Fruit fly (Drosophila melanogaster) whole organism: Measurements from ENCODE around the gene CG3473.

Source experiments
- CG8478 ChIP-seq: fragments of >200 bp; optimal IDR thresholded peaks from 2 replicates; lab custom pipeline; 2018; ENCODE audit warnings: inconsistent platforms
- Dll ChIP-seq: fragments of >200 bp; optimal IDR thresholded peaks from 2 replicates; lab custom pipeline; 2017
- EcR ChIP-seq, 2 experiments: fragments of >200 bp; optimal IDR thresholded peaks; 2 replicates each; lab custom pipeline; 2017; ENCODE audit warnings: missing biosample characterization in 2 of 2, missing genetic modification characterization in 2 of 2, missing genetic modification reagents in 2 of 2
- pan ChIP-seq: fragments of >200 bp; optimal IDR thresholded peaks from 2 replicates; lab custom pipeline; 2017
- psq ChIP-seq: fragments of >200 bp; optimal IDR thresholded peaks from 2 replicates; lab custom pipeline; 2017
- usp ChIP-seq: fragments of >200 bp; optimal IDR thresholded peaks from 2 replicates; lab custom pipeline; 2017; ENCODE audit warnings: missing biosample characterization, missing genetic modification characterization, mixed read lengths

The CG3473 gene

DNA sequence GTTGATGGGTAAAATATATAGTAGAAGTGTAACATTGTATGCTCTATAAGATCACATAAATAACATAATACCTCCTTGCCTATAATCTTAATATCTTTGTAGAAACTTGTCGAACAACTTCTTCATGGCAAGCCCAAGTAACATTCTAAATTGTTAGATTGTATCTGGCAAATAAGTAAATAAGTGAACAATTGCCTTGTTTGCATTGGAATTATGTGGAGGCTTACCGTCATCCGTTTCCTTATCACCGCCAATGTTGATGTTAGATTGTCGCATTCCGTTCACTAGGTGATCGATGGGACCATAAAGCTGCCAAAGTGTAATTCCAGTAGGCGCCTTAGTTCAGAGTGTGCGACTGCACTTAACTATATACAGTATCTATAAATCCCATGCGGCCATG, 6.7 kb downstream of the CG3473 start:
- TF ChIP-seq pan (lab: Kevin White, UChicago): no peak
- TF ChIP-seq Dll (lab: Kevin White, UChicago): no peak
- no peak for TF ChIP-seq EcR (GFP tag; optimal IDR thresholded peaks at IDR 0.05; lab: Kevin White, UChicago)
- no peak for TF ChIP-seq psq (lab: Kevin White, UChicago)
- TF ChIP-seq CG8478 (lab: Kevin White, UChicago): no peak
- TF ChIP-seq usp: no peak

DNA sequence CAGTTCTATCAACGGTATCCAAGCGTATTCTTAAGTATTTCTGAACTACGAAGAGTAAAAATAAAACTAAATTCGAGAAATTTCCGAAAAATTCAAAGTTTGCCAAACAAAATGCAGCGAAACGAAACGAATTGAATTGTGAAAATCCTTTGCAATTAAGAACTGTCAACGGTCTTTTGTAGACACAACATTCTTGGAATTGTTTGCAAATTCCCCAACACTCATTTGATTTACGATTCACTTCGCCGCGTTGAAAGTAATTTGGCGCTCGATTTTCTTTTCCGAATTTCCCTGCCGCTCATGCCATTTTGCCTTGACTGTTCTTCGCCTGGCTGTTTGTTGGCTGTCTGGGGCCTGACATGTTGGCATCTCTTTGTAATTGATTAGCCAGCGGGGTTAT, 7.3 kb downstream of the CG3473 start:
- no peak for TF ChIP-seq psq (lab: Kevin White, UChicago)
- no peak for TF ChIP-seq CG8478 (lab: Kevin White, UChicago)
- TF ChIP-seq usp: no peak
- no peak for TF ChIP-seq pan (lab: Kevin White, UChicago)
- TF ChIP-seq Dll (lab: Kevin White, UChicago): no peak
- TF ChIP-seq EcR (GFP tag; optimal IDR thresholded peaks at IDR 0.05; lab: Kevin White, UChicago): no peak

DNA sequence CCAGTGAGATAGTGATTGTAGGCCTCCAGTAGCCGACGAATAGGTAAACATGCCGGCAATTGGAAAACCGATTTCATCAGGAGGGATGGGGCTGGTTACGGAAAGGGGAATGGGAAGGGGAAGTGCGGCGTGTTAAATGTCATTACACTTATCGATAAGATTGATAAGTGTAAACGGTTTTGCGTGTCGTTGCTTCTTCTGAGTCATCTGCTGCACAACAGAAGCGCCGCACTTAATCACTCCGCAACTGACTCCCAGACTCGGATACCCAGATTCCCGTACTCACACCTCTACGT, 9.0 kb downstream of the CG3473 start:
- no peak for TF ChIP-seq EcR (GFP tag; optimal IDR thresholded peaks at IDR 0.05; lab: Kevin White, UChicago)
- TF ChIP-seq CG8478 (lab: Kevin White, UChicago): no peak
- TF ChIP-seq pan (lab: Kevin White, UChicago): no peak
- no peak for TF ChIP-seq Dll (lab: Kevin White, UChicago)
- no peak for TF ChIP-seq usp
- TF ChIP-seq psq (lab: Kevin White, UChicago): no peak

DNA sequence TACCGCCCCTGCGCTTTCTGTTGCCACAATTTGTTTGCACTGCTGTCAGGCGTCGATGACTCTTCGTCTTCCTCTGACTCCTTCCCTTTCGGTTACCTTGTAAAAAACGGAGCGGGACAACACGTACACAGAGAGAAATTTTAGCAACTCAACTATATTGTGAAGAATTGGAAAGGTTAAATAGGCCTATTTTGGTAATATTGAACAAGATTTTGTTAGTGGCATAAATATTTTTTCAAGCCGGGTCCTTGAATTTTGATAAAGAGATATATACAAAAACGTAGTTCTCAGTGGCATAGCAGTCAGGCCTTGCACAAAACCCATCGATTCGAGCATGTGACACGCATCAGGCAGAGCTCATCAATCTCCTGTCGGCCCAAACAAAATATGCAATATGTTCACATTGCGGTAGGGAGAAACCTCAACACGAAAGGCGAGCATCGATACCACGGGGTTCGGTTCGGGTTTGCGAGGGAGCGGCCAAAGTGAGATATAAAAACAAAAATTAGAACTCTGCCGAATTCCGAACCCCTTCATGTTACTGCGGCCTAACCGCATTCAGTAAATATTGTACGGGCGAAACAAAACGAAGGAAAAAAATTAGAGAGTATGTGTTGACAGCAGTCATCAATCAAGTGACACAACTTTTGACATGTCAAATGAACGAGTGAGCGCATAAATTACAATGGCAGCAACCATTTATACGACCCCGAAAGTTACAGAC, 9.5 kb downstream of the CG3473 start:
- TF ChIP-seq pan (lab: Kevin White, UChicago): no peak
- no peak for TF ChIP-seq CG8478 (lab: Kevin White, UChicago)
- TF ChIP-seq usp: no peak
- no peak for TF ChIP-seq EcR (GFP tag; optimal IDR thresholded peaks at IDR 0.05; lab: Kevin White, UChicago)
- no peak for TF ChIP-seq Dll (lab: Kevin White, UChicago)
- TF ChIP-seq psq (lab: Kevin White, UChicago): no peak

DNA sequence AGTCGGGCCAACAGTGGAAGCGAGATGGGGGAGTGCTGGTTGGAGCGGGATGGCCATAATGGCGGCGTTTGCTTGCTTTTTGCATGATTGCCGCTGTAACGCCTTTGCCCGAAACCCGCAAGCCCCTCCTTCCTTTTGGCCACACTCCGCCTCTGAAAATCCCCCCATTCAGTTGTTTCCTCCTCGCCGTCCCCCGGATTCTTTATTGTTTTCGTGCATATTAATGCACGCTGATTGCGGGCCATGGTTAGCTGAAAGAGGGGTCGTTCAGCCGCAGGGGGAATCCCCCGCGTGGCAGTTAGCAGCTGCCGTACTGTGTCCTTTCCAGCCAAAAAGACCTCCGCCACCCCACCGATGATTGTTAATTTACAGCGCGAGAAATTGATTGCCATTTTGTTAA, 10.7 kb downstream of the CG3473 start:
- TF ChIP-seq EcR (GFP tag; optimal IDR thresholded peaks at IDR 0.05; lab: Kevin White, UChicago): no peak
- peak; percentile 12 for TF ChIP-seq Dll (lab: Kevin White, UChicago)

DNA sequence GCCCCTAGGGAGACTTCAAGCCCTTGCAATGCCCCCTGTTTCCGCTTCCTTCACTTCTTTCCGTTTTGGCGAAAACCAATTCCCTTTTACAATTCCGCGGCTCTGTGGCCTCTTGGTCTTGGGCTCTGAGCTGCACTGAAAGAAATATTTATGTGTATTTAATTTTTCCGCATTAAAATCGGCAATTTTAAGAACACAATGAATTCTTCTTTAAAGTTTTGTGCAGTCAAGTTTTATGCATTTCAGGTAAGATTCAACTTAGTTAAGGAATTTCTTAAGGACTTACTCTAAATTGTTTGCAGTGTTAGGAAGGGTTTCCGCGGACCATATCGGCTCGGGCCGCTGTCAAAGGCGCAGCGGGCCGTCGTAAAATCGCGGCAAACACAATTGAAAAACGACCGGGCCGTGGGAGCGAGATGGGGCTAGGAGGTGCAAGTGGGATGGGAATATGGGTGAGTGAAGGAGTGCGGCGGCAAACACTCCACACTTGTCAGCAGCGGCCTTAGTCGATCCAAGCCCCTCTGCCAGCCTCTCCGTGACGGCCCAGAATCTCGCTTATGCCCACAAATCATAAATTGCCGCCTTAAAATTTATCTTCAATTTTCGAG, 11.3 kb downstream of the CG3473 start:
- TF ChIP-seq psq (lab: Kevin White, UChicago) (no peak), Dll (lab: Kevin White, UChicago) (no peak), EcR (GFP tag; optimal IDR thresholded peaks at IDR 0.05; lab: Kevin White, UChicago) (no peak), usp (no peak), pan (lab: Kevin White, UChicago) (no peak), CG8478 (lab: Kevin White, UChicago) (no peak)

DNA sequence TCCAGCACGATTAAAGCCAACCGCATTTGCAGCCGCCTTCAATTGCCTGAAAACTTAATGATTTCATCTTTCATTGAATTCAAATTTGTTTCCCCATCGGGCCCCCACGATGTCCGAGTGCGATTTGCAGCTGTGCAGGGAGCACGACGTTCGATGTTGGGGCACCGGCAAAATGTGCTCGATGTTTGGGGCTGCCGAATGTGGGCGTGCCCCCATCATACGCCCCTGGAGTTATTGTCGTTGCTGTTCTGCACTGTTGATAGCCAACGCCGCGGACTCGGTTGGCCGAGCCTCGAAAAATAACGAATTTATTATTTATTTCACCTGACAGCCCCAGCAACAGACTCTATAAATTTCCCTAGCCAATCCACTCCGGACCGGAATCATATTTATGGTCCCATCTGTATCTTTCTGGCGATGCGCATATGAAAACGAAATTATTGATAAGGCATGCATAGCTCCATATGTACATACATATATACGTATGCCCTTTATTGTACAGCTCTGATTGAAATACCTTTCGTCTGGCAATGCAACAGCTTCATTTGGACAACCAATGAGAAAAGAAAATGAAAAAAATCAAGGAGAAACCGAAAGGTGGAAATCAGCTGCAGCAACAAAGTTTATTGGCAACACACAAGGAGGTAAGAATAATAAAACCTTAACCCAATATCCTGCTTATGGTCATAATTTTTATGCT, 12.7 kb downstream of the CG3473 start:
- TF ChIP-seq Dll (lab: Kevin White, UChicago): no peak

DNA sequence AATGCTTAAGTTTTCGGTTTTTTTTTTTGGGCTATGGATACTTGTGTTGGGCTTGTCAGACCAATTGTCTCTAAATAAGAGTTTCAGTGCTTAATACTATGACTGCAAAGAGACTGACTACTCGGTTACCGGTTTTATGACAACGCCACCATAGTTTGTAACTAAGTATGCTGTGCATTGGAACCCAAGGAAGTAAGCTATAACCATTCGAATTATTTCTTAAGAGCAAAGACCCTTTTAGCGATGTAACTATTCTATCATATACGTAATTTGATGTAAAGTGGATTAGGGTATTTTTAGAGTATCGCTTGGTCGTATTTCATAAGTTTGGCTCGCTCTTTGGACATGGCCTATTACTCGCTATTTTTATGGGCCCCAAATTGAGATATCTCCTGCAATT, 14.5 kb downstream of the CG3473 start, which contains the start of gene CG4218:
Gene CG4218, minus strand, starts transcription at position 101 of the 400 bp plus-strand sequence.
- TF ChIP-seq psq (lab: Kevin White, UChicago) (no peak), pan (lab: Kevin White, UChicago) (no peak), CG8478 (lab: Kevin White, UChicago) (no peak), Dll (lab: Kevin White, UChicago) (no peak), usp (no peak), EcR (GFP tag; optimal IDR thresholded peaks at IDR 0.05; lab: Kevin White, UChicago) (no peak)

DNA sequence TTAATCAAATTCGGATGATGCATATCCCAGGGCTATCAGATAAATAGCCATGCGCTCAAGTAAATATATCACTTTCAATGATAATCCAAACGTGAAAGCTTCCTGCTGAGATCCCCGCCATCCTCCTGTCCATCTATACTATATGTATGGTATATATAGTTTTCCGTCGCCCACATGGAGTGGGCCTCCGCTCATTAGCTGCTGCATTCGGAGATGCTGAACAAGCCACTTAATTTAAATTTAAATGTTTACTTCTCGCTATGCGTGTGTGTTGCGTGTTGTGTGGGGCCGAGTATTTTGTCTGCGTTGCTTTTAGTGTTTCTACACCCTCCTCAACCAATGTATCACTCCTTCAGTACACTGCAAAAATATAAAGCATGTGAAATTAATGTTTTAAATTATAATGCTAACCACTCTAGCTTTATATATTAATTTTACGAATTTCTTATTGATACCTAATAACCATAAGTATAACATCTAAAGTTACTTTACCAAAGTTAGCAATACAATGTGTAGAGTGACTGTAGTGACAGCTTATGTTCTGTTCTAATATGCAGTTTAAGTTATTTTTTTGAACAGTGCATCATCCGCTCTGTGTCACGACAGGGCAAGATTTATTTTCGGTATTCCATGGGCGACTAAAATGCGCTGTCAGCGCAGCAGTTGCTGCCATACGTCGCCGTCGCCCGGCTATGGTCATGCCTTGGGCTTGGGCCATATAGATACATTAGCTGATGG, 16.7 kb downstream of the CG3473 start:
- TF ChIP-seq CG8478 (lab: Kevin White, UChicago) (no peak), EcR (GFP tag; optimal IDR thresholded peaks at IDR 0.05; lab: Kevin White, UChicago) (no peak), pan (lab: Kevin White, UChicago) (no peak), psq (lab: Kevin White, UChicago) (no peak), Dll (lab: Kevin White, UChicago) (no peak), usp (no peak)

DNA sequence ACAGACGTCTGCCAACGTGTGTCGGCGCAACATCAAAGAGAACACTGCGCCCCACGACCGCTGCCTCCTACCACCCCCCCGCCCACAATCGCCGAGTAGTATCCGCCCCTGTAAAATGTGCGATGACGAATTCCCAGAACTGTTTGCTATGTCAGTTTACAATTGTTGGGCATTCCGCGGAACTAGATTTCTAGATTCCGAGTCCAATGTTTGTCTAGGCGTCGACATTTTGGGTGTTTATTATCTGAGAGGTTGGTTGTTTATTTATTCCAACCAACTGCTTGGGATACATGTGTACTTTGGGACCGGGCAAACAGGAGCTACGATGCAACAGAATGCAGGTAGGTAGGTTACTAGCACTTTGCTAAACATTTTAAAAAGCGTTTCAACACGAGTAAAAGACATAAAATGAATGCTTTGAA, 18.2 kb downstream of the CG3473 start:
- TF ChIP-seq EcR (GFP tag; optimal IDR thresholded peaks at IDR 0.05; lab: Kevin White, UChicago) (no peak), Dll (lab: Kevin White, UChicago) (no peak)

DNA sequence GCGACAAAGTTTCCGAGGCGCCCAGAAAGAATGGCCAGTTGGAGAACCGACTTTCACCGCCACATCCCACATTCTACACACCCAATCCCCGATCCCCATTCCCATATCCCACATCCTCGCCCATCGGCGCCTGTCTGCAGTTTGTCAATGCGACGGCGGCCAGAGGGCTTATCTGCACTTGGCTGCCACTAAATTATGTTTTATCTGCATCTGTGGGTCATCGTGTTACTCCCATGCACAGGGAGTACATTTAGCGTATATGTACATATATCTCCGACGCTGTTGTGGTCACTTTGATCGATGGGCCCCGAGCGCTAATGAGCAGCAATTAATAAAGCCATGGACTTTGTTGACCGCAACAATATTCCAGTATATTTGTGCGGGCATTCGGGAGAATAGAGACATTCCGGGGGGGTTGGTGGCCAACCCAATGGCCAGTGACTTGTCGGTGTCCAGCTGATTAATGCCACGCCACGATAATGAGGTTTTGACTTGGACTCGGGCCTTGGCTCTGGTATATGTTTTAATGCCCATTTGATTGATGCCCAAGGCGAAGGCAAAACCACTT, 22.9 kb downstream of the CG3473 start:
- TF ChIP-seq usp (no peak), Dll (lab: Kevin White, UChicago) (no peak)
